Worm (Caenorhabditis elegans) whole organism, L2 larva: ENCODE data around the gene arle-14.

Experiments used
- C34F6.9 ChIP-seq: fragments of 150-350 bp; optimal IDR thresholded peaks from 2 replicates; lab custom pipeline; 2014; ENCODE audit warnings: missing biosample characterization, missing genetic modification characterization
- F13H6.1 ChIP-seq: sonication (generic microtip); optimal IDR thresholded peaks from 2 replicates; lab custom pipeline; 2016; ENCODE audit warnings: missing genetic modification characterization, missing compliant biosample characterization
- R02D3.7 ChIP-seq: fragments of 150-350 bp; optimal IDR thresholded peaks from 2 replicates; lab custom pipeline; 2014; ENCODE audit warnings: missing biosample characterization, missing genetic modification characterization
- Y55F3AM.14 ChIP-seq: fragments of 200-800 bp; sonication (Bioruptor generic); optimal IDR thresholded peaks from 2 replicates; lab custom pipeline; 2018; ENCODE audit warnings: mild to moderate bottlenecking, missing genetic modification characterization, missing compliant biosample characterization
- ZK546.5 ChIP-seq: sonication (generic microtip); optimal IDR thresholded peaks from 2 replicates; lab custom pipeline; 2017; ENCODE audit warnings: missing biosample characterization, missing genetic modification characterization
- alr-1 ChIP-seq: fragments of 150-350 bp; optimal IDR thresholded peaks from 2 replicates; lab custom pipeline; 2014; ENCODE audit warnings: missing biosample characterization, missing genetic modification characterization
- aly-2 ChIP-seq: fragments of 150-350 bp; optimal IDR thresholded peaks from 2 replicates; lab custom pipeline; 2014; ENCODE audit warnings: missing biosample characterization, missing genetic modification characterization
- blmp-1 ChIP-seq: sonication (generic microtip); optimal IDR thresholded peaks from 2 replicates; lab custom pipeline; 2017; ENCODE audit warnings: missing genetic modification characterization, mild to moderate bottlenecking, missing compliant biosample characterization, antibody characterized with exemption, moderate library complexity; ENCODE audit not compliant: insufficient read depth
- crh-2 ChIP-seq: sonication (generic microtip); optimal IDR thresholded peaks from 2 replicates; lab custom pipeline; 2017; ENCODE audit warnings: missing biosample characterization, missing genetic modification characterization
- dmd-4 ChIP-seq: sonication (generic microtip); optimal IDR thresholded peaks from 2 replicates; lab custom pipeline; 2017; ENCODE audit warnings: missing biosample characterization, missing genetic modification characterization
- egl-27 ChIP-seq: sonication (generic microtip); optimal IDR thresholded peaks from 3 replicates; lab custom pipeline; 2017; ENCODE audit warnings: missing biosample characterization, missing genetic modification reagents, missing genetic modification characterization
- elt-1 ChIP-seq: fragments of 150-350 bp; optimal IDR thresholded peaks from 2 replicates; lab custom pipeline; 2014; ENCODE audit warnings: missing biosample characterization, missing genetic modification characterization
- fos-1 ChIP-seq: fragments of 150-350 bp; optimal IDR thresholded peaks from 2 replicates; lab custom pipeline; 2014; ENCODE audit warnings: missing biosample characterization, missing genetic modification characterization
- gmeb-1 ChIP-seq: fragments of 150-350 bp; optimal IDR thresholded peaks from 2 replicates; lab custom pipeline; 2014; ENCODE audit warnings: missing biosample characterization, missing genetic modification characterization
- lin-11 ChIP-seq: fragments of 150-350 bp; sonication (generic microtip); optimal IDR thresholded peaks from 2 replicates; lab custom pipeline; 2014; ENCODE audit warnings: missing biosample characterization, missing genetic modification characterization, inconsistent platforms, mixed read lengths
- lin-13 ChIP-seq: fragments of 150-350 bp; optimal IDR thresholded peaks from 2 replicates; lab custom pipeline; 2014; ENCODE audit warnings: missing biosample characterization, missing genetic modification reagents, missing genetic modification characterization
- lsy-2 ChIP-seq, 2 experiments: fragments of 150-350 bp in 1 of 2; sonication (generic microtip) in 1 of 2; optimal IDR thresholded peaks; 2 replicates each; lab custom pipeline; 2014 to 2017; ENCODE audit warnings: missing biosample characterization in 2 of 2, missing genetic modification characterization in 2 of 2
- mbf-1 ChIP-seq: sonication (generic microtip); optimal IDR thresholded peaks from 2 replicates; lab custom pipeline; 2017; ENCODE audit warnings: missing biosample characterization, missing genetic modification characterization
- mdl-1 ChIP-seq, 2 experiments: fragments of 150-350 bp in 1 of 2; sonication (generic microtip) in 1 of 2; optimal IDR thresholded peaks; 2 replicates each; lab custom pipeline; 2017; ENCODE audit warnings: missing biosample characterization in 2 of 2, missing genetic modification characterization in 2 of 2
- nhr-11 ChIP-seq: fragments of 150-350 bp; optimal IDR thresholded peaks from 2 replicates; lab custom pipeline; 2014; ENCODE audit warnings: missing biosample characterization, missing genetic modification characterization
- nhr-12 ChIP-seq: fragments of 150-350 bp; optimal IDR thresholded peaks from 2 replicates; lab custom pipeline; 2014; ENCODE audit warnings: missing biosample characterization, missing genetic modification characterization
- nhr-129 ChIP-seq: fragments of 150-350 bp; optimal IDR thresholded peaks from 2 replicates; lab custom pipeline; 2014; ENCODE audit warnings: missing biosample characterization, missing genetic modification characterization
- nhr-21 ChIP-seq: fragments of 150-350 bp; optimal IDR thresholded peaks from 2 replicates; lab custom pipeline; 2014; ENCODE audit warnings: missing biosample characterization, missing genetic modification characterization
- nhr-25 ChIP-seq: fragments of 150-350 bp; sonication (generic microtip); optimal IDR thresholded peaks from 3 replicates; lab custom pipeline; 2014; ENCODE audit warnings: missing biosample characterization, missing genetic modification characterization
- nhr-6 ChIP-seq: fragments of 150-350 bp; optimal IDR thresholded peaks from 2 replicates; lab custom pipeline; 2014; ENCODE audit warnings: missing biosample characterization, missing genetic modification characterization
- nhr-77 ChIP-seq: fragments of 150-350 bp; optimal IDR thresholded peaks from 2 replicates; lab custom pipeline; 2014; ENCODE audit warnings: missing biosample characterization, missing genetic modification characterization
- peb-1 ChIP-seq: fragments of 150-350 bp; optimal IDR thresholded peaks from 2 replicates; lab custom pipeline; 2014; ENCODE audit warnings: missing biosample characterization, missing genetic modification characterization
- sem-4 ChIP-seq: fragments of 150-350 bp; optimal IDR thresholded peaks from 2 replicates; lab custom pipeline; 2014; ENCODE audit warnings: missing biosample characterization, missing genetic modification reagents, missing genetic modification characterization
- skn-1 ChIP-seq: sonication (generic microtip); optimal IDR thresholded peaks from 2 replicates; lab custom pipeline; 2017; ENCODE audit warnings: missing biosample characterization, missing genetic modification characterization
- sma-3 ChIP-seq: sonication (generic microtip); optimal IDR thresholded peaks from 2 replicates; lab custom pipeline; 2016; ENCODE audit warnings: missing genetic modification reagents, missing genetic modification characterization, missing compliant biosample characterization
- sma-9 ChIP-seq, 2 experiments: fragments of 150-350 bp in 1 of 2; sonication (generic microtip) in 1 of 2; optimal IDR thresholded peaks; 2 replicates each; lab custom pipeline; 2014 to 2016; ENCODE audit warnings: missing genetic modification characterization in 2 of 2, mild to moderate bottlenecking in 1 of 2, missing biosample characterization in 1 of 2, missing compliant biosample characterization in 1 of 2, missing genetic modification reagents in 1 of 2, moderate library complexity in 1 of 2
- snpc-4 ChIP-seq: fragments of 150-350 bp; optimal IDR thresholded peaks from 2 replicates; lab custom pipeline; 2014; ENCODE audit warnings: missing biosample characterization, missing genetic modification characterization
- unc-39 ChIP-seq: fragments of 150-350 bp; optimal IDR thresholded peaks from 2 replicates; lab custom pipeline; 2014; ENCODE audit warnings: missing biosample characterization, missing genetic modification characterization
- unc-55 ChIP-seq: fragments of 150-350 bp; sonication (generic microtip); optimal IDR thresholded peaks from 3 replicates; lab custom pipeline; 2014; ENCODE audit warnings: missing biosample characterization, missing genetic modification reagents, missing genetic modification characterization
- unc-62 ChIP-seq: fragments of 150-350 bp; optimal IDR thresholded peaks from 2 replicates; lab custom pipeline; 2014; ENCODE audit warnings: missing biosample characterization, missing genetic modification reagents, missing genetic modification characterization
- ztf-1 ChIP-seq: fragments of 200-800 bp; sonication (Bioruptor generic); conservative IDR thresholded peaks from 2 replicates; pipeline ENCODE4 v1.3.6; 2022; ENCODE audit warnings: missing genetic modification characterization, missing compliant biosample characterization
- ztf-11 ChIP-seq: sonication (generic microtip); optimal IDR thresholded peaks from 2 replicates; lab custom pipeline; 2017; ENCODE audit warnings: missing biosample characterization, missing genetic modification characterization
- ztf-4 ChIP-seq: fragments of 150-350 bp; optimal IDR thresholded peaks from 2 replicates; lab custom pipeline; 2014; ENCODE audit warnings: missing biosample characterization, missing genetic modification characterization

Gene arle-14

ce11 chrIII:5721488-5721887, 28.8 kb downstream of the arle-14 start:
- TF ChIP-seq nhr-129 (tag; lab: Kevin White, UChicago) = no peak
- no peak for TF ChIP-seq lsy-2 (tag; optimal IDR thresholded peaks at IDR 0.05; lab: Kevin White, UChicago)
- TF ChIP-seq nhr-12 (tag; lab: Kevin White, UChicago) = no peak
- TF ChIP-seq mbf-1 (tag; lab: Kevin White, UChicago) = no peak
- TF ChIP-seq lin-13 (GFP tag; lab: Kevin White, UChicago) = no peak
- no peak for TF ChIP-seq unc-39 (tag; lab: Kevin White, UChicago)
- TF ChIP-seq, all 48 proteins: peak for 0

- peak; percentile 34 to 80 for TF ChIP-seq lsy-2 (tag; optimal IDR thresholded peaks at IDR 0.05; lab: Kevin White, UChicago)
- TF ChIP-seq mdl-1 (tag; optimal IDR thresholded peaks at IDR 0.05; lab: Kevin White, UChicago) = no peak
- TF ChIP-seq Y55F3AM.14 = no peak
- TF ChIP-seq nhr-129 (tag; lab: Kevin White, UChicago) = peak; percentile 15
- TF ChIP-seq nhr-12 (tag; lab: Kevin White, UChicago) = no peak
- peak; percentile 90 for TF ChIP-seq gmeb-1 (tag; lab: Kevin White, UChicago)
- TF ChIP-seq sma-9 (GFP tag; optimal IDR thresholded peaks at IDR 0.05; lab: Kevin White, UChicago) = peak; percentile 93
- TF ChIP-seq sma-9 (tag; optimal IDR thresholded peaks at IDR 0.05; lab: Kevin White, UChicago) = no peak
- no peak for TF ChIP-seq dmd-4 (tag; lab: Kevin White, UChicago)
- no peak for TF ChIP-seq peb-1
- TF ChIP-seq blmp-1 (tag; lab: Kevin White, UChicago) = peak; percentile 28
- TF ChIP-seq mbf-1 (tag; lab: Kevin White, UChicago) = no peak
- TF ChIP-seq sma-3 (GFP tag; lab: Kevin White, UChicago) = peak; percentile 84
- peak; percentile 52 for TF ChIP-seq lin-13 (GFP tag; lab: Kevin White, UChicago)
- peak; percentile 31 for TF ChIP-seq nhr-21
- peak; percentile 17 for TF ChIP-seq R02D3.7 (tag; lab: Kevin White, UChicago)
- TF ChIP-seq ZK546.5 (tag; lab: Kevin White, UChicago) = no peak
- peak; percentile 27 for TF ChIP-seq lin-11 (tag; lab: Kevin White, UChicago)
- TF ChIP-seq crh-2 (tag; lab: Kevin White, UChicago) = peak; percentile 66
- no peak for TF ChIP-seq ztf-1 (GFP tag; lab: Robert Waterston, UW)
- TF ChIP-seq nhr-6 (tag; lab: Kevin White, UChicago) = no peak
- peak; percentile 87 for TF ChIP-seq fos-1 (tag; lab: Kevin White, UChicago)
- peak; percentile 68 for TF ChIP-seq C34F6.9 (tag; lab: Kevin White, UChicago)
- TF ChIP-seq egl-27 (tag; lab: Kevin White, UChicago) = no peak
- no peak for TF ChIP-seq nhr-11 (tag; lab: Kevin White, UChicago)
- peak; percentile 74 for TF ChIP-seq sem-4 (tag; lab: Kevin White, UChicago)
- TF ChIP-seq nhr-25 (tag; lab: Kevin White, UChicago) = peak; percentile 24
- TF ChIP-seq unc-55 (GFP tag; lab: Kevin White, UChicago) = peak; percentile 61
- TF ChIP-seq F13H6.1 (tag; lab: Kevin White, UChicago) = peak; percentile 71
- TF ChIP-seq aly-2 = no peak
- no peak for TF ChIP-seq alr-1
- no peak for TF ChIP-seq unc-62 (GFP tag; lab: Kevin White, UChicago)
- TF ChIP-seq snpc-4 (tag; lab: Kevin White, UChicago) = no peak
- TF ChIP-seq ztf-4 (tag; lab: Kevin White, UChicago) = peak; percentile 59
- TF ChIP-seq skn-1 = peak; percentile 18
- TF ChIP-seq ztf-11 (tag; lab: Kevin White, UChicago) = no peak
- no peak for TF ChIP-seq nhr-77 (tag; lab: Kevin White, UChicago)
Observed at ce11 chrIII:5721888-5722287, 29.2 kb downstream of the arle-14 start.

- TF ChIP-seq sem-4 (tag; lab: Kevin White, UChicago) (no peak), ztf-1 (GFP tag; lab: Robert Waterston, UW) (no peak), nhr-25 (tag; lab: Kevin White, UChicago) (no peak), mbf-1 (tag; lab: Kevin White, UChicago) (no peak), elt-1 (tag; lab: Kevin White, UChicago) (no peak), nhr-129 (tag; lab: Kevin White, UChicago) (no peak), sma-3 (GFP tag; lab: Kevin White, UChicago) (no peak), lin-11 (tag; lab: Kevin White, UChicago) (no peak), alr-1 (no peak), unc-55 (GFP tag; lab: Kevin White, UChicago) (no peak), lin-13 (GFP tag; lab: Kevin White, UChicago) (no peak), nhr-12 (tag; lab: Kevin White, UChicago) (no peak)
Observed at ce11 chrIII:5722550-5722949, 29.8 kb downstream of the arle-14 start, which contains the start of gene wrm-1. Gene wrm-1, plus strand, starts transcription at chrIII:5722850.
